Fruit fly (Drosophila melanogaster) whole organism, adult: ENCODE results near the gene CG14634.

Experiments
- CG11617 ChIP-seq: fragments of 200-800 bp; sonication (Bioruptor generic); optimal IDR thresholded peaks from 2 replicates; lab custom pipeline; 2017; ENCODE audit warnings: mild to moderate bottlenecking, missing biosample characterization, missing genetic modification reagents, missing genetic modification characterization
- CG12768 ChIP-seq: fragments of 200-800 bp; sonication (Bioruptor generic); optimal IDR thresholded peaks from 2 replicates; lab custom pipeline; 2017; ENCODE audit warnings: missing biosample characterization, missing genetic modification characterization, mild to moderate bottlenecking, moderate library complexity, missing genetic modification reagents
- CG14711 ChIP-seq: fragments of 200-800 bp; sonication (Bioruptor generic); optimal IDR thresholded peaks from 2 replicates; lab custom pipeline; 2018; ENCODE audit warnings: missing biosample characterization, mild to moderate bottlenecking, missing genetic modification characterization, moderate library complexity
- CG1620 ChIP-seq: fragments of 200-800 bp; sonication (Bioruptor generic); optimal IDR thresholded peaks from 2 replicates; lab custom pipeline; 2016; ENCODE audit warnings: missing biosample characterization, missing genetic modification characterization
- CG33017 ChIP-seq: fragments of 200-800 bp; sonication (Bioruptor generic); optimal IDR thresholded peaks from 2 replicates; lab custom pipeline; 2018; ENCODE audit warnings: missing biosample characterization, mild to moderate bottlenecking, missing genetic modification characterization, moderate library complexity
- CG5204 ChIP-seq: fragments of 200-800 bp; sonication (Bioruptor generic); optimal IDR thresholded peaks from 2 replicates; lab custom pipeline; 2016; ENCODE audit warnings: missing biosample characterization, missing genetic modification characterization
- CG7045 ChIP-seq: fragments of 200-800 bp; sonication (Bioruptor generic); optimal IDR thresholded peaks from 2 replicates; lab custom pipeline; 2017; ENCODE audit warnings: missing biosample characterization, mild to moderate bottlenecking, missing genetic modification characterization
- CG7101 ChIP-seq: fragments of 200-800 bp; sonication (Bioruptor generic); optimal IDR thresholded peaks from 2 replicates; lab custom pipeline; 2018; ENCODE audit warnings: missing biosample characterization, mild to moderate bottlenecking, missing genetic modification characterization, moderate library complexity
- Clk ChIP-seq: fragments of 200-800 bp; sonication (Bioruptor generic); optimal IDR thresholded peaks from 2 replicates; lab custom pipeline; 2017; ENCODE audit warnings: missing biosample characterization, missing genetic modification characterization
- Crg-1 ChIP-seq: fragments of 200-800 bp; sonication (Bioruptor generic); optimal IDR thresholded peaks from 2 replicates; lab custom pipeline; 2016; ENCODE audit warnings: missing biosample characterization, missing genetic modification characterization
- Hr96 ChIP-seq: fragments of 200-800 bp; sonication (Bioruptor generic); optimal IDR thresholded peaks from 2 replicates; lab custom pipeline; 2016; ENCODE audit warnings: missing biosample characterization, missing genetic modification characterization
- Mnt ChIP-seq: fragments of 200-800 bp; sonication (Bioruptor generic); optimal IDR thresholded peaks from 2 replicates; lab custom pipeline; 2016; ENCODE audit warnings: missing biosample characterization, mild to moderate bottlenecking, missing genetic modification characterization
- bab1 ChIP-seq: fragments of 200-800 bp; sonication (Bioruptor generic); optimal IDR thresholded peaks from 3 replicates; lab custom pipeline; 2019; ENCODE audit warnings: missing biosample characterization, mild to moderate bottlenecking, missing genetic modification characterization, moderate library complexity
- cic ChIP-seq: fragments of 200-800 bp; sonication (Bioruptor generic); optimal IDR thresholded peaks from 2 replicates; lab custom pipeline; 2017; ENCODE audit warnings: missing biosample characterization, mild to moderate bottlenecking, missing genetic modification characterization, moderate library complexity
- cnc ChIP-seq, 2 experiments: fragments of >200 bp; optimal IDR thresholded peaks; 2 replicates each; lab custom pipeline; 2017
- kay ChIP-seq: fragments of 200-800 bp; sonication (Bioruptor generic); peaks from one replicate; lab custom pipeline; 2016; ENCODE audit warnings: missing biosample characterization, missing genetic modification characterization, borderline replicate concordance
- ovo ChIP-seq: fragments of 200-800 bp; sonication (Bioruptor generic); optimal IDR thresholded peaks from 2 replicates; lab custom pipeline; 2016; ENCODE audit warnings: missing biosample characterization, missing genetic modification characterization
- pad ChIP-seq: fragments of 200-800 bp; sonication (Bioruptor generic); optimal IDR thresholded peaks from 3 replicates; lab custom pipeline; 2017; ENCODE audit warnings: missing biosample characterization, missing genetic modification characterization, mild to moderate bottlenecking, moderate library complexity, missing genetic modification reagents
- tj ChIP-seq: fragments of 200-800 bp; sonication (Bioruptor generic); optimal IDR thresholded peaks from 3 replicates; lab custom pipeline; 2017; ENCODE audit warnings: missing biosample characterization, mild to moderate bottlenecking, missing genetic modification characterization, moderate library complexity
- toe ChIP-seq: fragments of 200-800 bp; sonication (Bioruptor generic); optimal IDR thresholded peaks from 2 replicates; lab custom pipeline; 2016; ENCODE audit warnings: missing biosample characterization, missing genetic modification characterization

The CG14634 gene

DNA sequence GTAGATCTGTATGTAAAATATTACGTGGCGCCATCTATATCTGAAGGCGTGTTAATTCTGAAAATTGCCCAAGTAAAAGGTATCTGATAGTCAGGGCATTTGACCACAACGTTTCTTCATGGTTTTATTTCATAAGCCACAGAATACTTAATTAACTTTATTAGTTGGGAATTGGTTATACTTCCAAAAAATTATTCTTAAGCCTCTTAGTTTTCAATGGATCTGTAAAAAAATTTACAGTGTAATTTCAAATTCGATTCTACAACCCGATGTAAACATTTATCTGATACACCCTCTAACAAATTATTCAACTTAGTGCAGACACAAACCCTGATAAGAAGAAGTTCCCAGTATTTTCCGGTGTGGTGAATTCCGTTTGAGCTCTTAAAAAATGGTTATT lies 18.9 kb upstream of the CG14634 start:
- TF ChIP-seq kay (GFP tag; lab: Kevin White, UChicago) = no peak

dm6 chrX:844523-844922 lies 17.9 kb upstream of the CG14634 start, which contains the start of gene CG14635:
TSS of gene CG14635 (plus strand) at chrX:844823.
- TF ChIP-seq CG5204 (GFP tag; lab: Kevin White, UChicago) = no peak
- TF ChIP-seq pad (GFP tag; lab: Kevin White, UChicago) = no peak
- TF ChIP-seq CG11617 (GFP tag; lab: Kevin White, UChicago) = no peak
- TF ChIP-seq Mnt (GFP tag; lab: Kevin White, UChicago) = no peak
- TF ChIP-seq cic = no peak
- no peak for TF ChIP-seq Hr96 (GFP tag; lab: Kevin White, UChicago)
- TF ChIP-seq bab1 (GFP tag; lab: Kevin White, UChicago) = no peak
- TF ChIP-seq kay (GFP tag; lab: Kevin White, UChicago) = no peak

dm6 chrX:847057-847456 lies 15.4 kb upstream of the CG14634 start, which contains the start of gene CG3713:
TSS of gene CG3713 (minus strand) at chrX:847157.
- TF ChIP-seq Mnt (GFP tag; lab: Kevin White, UChicago) (no peak), CG11617 (GFP tag; lab: Kevin White, UChicago) (no peak), CG14711 (no peak), cic (no peak), bab1 (GFP tag; lab: Kevin White, UChicago) (no peak), ovo (GFP tag; lab: Kevin White, UChicago) (no peak), Clk (GFP tag; lab: Kevin White, UChicago) (no peak), Crg-1 (GFP tag; lab: Kevin White, UChicago) (no peak), CG5204 (GFP tag; lab: Kevin White, UChicago) (no peak), Hr96 (GFP tag; lab: Kevin White, UChicago) (no peak), toe (GFP tag; lab: Kevin White, UChicago) (no peak), CG12768 (no peak), tj (GFP tag; lab: Kevin White, UChicago) (no peak), CG1620 (no peak), kay (GFP tag; lab: Kevin White, UChicago) (no peak), cnc (optimal IDR thresholded peaks at IDR 0.05; lab: Kevin White, UChicago) (no peak), CG7045 (GFP tag; lab: Kevin White, UChicago) (no peak), CG7101 (no peak)

dm6 chrX:868441-868840 lies 6.0 kb downstream of the CG14634 start:
- TF ChIP-seq ovo (GFP tag; lab: Kevin White, UChicago) (no peak), Clk (GFP tag; lab: Kevin White, UChicago) (no peak), Crg-1 (GFP tag; lab: Kevin White, UChicago) (no peak), CG1620 (no peak), CG33017 (no peak), cic (no peak), Hr96 (GFP tag; lab: Kevin White, UChicago) (no peak), kay (GFP tag; lab: Kevin White, UChicago) (no peak), bab1 (GFP tag; lab: Kevin White, UChicago) (no peak), CG11617 (GFP tag; lab: Kevin White, UChicago) (no peak)

- TF ChIP-seq bab1 (GFP tag; lab: Kevin White, UChicago) (no peak), CG7101 (no peak), toe (GFP tag; lab: Kevin White, UChicago) (no peak), CG7045 (GFP tag; lab: Kevin White, UChicago) (no peak), Clk (GFP tag; lab: Kevin White, UChicago) (no peak), Mnt (GFP tag; lab: Kevin White, UChicago) (no peak), CG11617 (GFP tag; lab: Kevin White, UChicago) (no peak), CG1620 (no peak), ovo (GFP tag; lab: Kevin White, UChicago) (no peak), kay (GFP tag; lab: Kevin White, UChicago) (no peak), cnc (optimal IDR thresholded peaks at IDR 0.05; lab: Kevin White, UChicago) (no peak), Crg-1 (GFP tag; lab: Kevin White, UChicago) (no peak), cic (no peak), pad (GFP tag; lab: Kevin White, UChicago) (no peak)
Observed at dm6 chrX:873739-874138, 11.3 kb downstream of the CG14634 start.

- TF ChIP-seq Clk (GFP tag; lab: Kevin White, UChicago) (no peak), CG7045 (GFP tag; lab: Kevin White, UChicago) (no peak)
Observed at dm6 chrX:875432-875831, 13.0 kb downstream of the CG14634 start, which contains the start of gene CG11664. TSS of gene CG11664 (plus strand) at chrX:875732.

- TF ChIP-seq tj (GFP tag; lab: Kevin White, UChicago) = no peak
- no peak for TF ChIP-seq CG33017
- no peak for TF ChIP-seq pad (GFP tag; lab: Kevin White, UChicago)
- TF ChIP-seq toe (GFP tag; lab: Kevin White, UChicago) = no peak
- no peak for TF ChIP-seq Clk (GFP tag; lab: Kevin White, UChicago)
- TF ChIP-seq CG12768 = no peak
- TF ChIP-seq kay (GFP tag; lab: Kevin White, UChicago) = no peak
- no peak for TF ChIP-seq ovo (GFP tag; lab: Kevin White, UChicago)
- TF ChIP-seq cnc (optimal IDR thresholded peaks at IDR 0.05; lab: Kevin White, UChicago) = no peak
- TF ChIP-seq CG7045 (GFP tag; lab: Kevin White, UChicago) = no peak
- TF ChIP-seq cic = no peak
- TF ChIP-seq CG1620 = no peak
- TF ChIP-seq Hr96 (GFP tag; lab: Kevin White, UChicago) = no peak
- TF ChIP-seq Mnt (GFP tag; lab: Kevin White, UChicago) = no peak
- TF ChIP-seq bab1 (GFP tag; lab: Kevin White, UChicago) = no peak
- TF ChIP-seq CG7101 = no peak
- TF ChIP-seq CG5204 (GFP tag; lab: Kevin White, UChicago) = no peak
- TF ChIP-seq CG14711 = no peak
- no peak for TF ChIP-seq Crg-1 (GFP tag; lab: Kevin White, UChicago)
Observed at dm6 chrX:894182-894581, 31.8 kb downstream of the CG14634 start, which contains the start of gene CG11663. TSS of gene CG11663 (plus strand) at chrX:894482.
